Worm (Caenorhabditis elegans) whole organism, L1 larva: ENCODE results near the gene rha-1.

ENCODE experiments used
- ama-1 ChIP-seq: fragments of 150-350 bp; optimal IDR thresholded peaks from 2 replicates; lab custom pipeline; 2014
- dpl-1 ChIP-seq, 3 experiments: fragments of 150-350 bp in 2 of 3; sonication (generic microtip) in 1 of 3; optimal IDR thresholded peaks; 2 replicates each; lab custom pipeline; 2014 to 2017; ENCODE audit warnings: missing biosample characterization in 3 of 3, missing genetic modification characterization in 3 of 3, missing genetic modification reagents in 3 of 3
- dsc-1 ChIP-seq: sonication (generic microtip); optimal IDR thresholded peaks from 2 replicates; lab custom pipeline; 2016; ENCODE audit warnings: mild to moderate bottlenecking, missing genetic modification characterization, missing compliant biosample characterization
- hlh-4 ChIP-seq: sonication (generic microtip); optimal IDR thresholded peaks from 2 replicates; lab custom pipeline; 2016; ENCODE audit warnings: mild to moderate bottlenecking, missing genetic modification characterization, missing compliant biosample characterization
- lin-13 ChIP-seq: fragments of 150-350 bp; optimal IDR thresholded peaks from 2 replicates; lab custom pipeline; 2014; ENCODE audit warnings: missing biosample characterization, missing genetic modification reagents, missing genetic modification characterization
- nhr-19 ChIP-seq: fragments of 200-800 bp; sonication (Bioruptor generic); conservative IDR thresholded peaks from 2 replicates; pipeline ENCODE4 v1.3.6; 2022; ENCODE audit warnings: missing genetic modification characterization, missing compliant biosample characterization
- pag-3 ChIP-seq: sonication (generic microtip); optimal IDR thresholded peaks from 2 replicates; lab custom pipeline; 2017; ENCODE audit warnings: missing genetic modification characterization, mild to moderate bottlenecking, missing compliant biosample characterization, antibody characterized with exemption, borderline replicate concordance; ENCODE audit not compliant: insufficient read depth
- pqm-1 ChIP-seq: sonication (generic microtip); optimal IDR thresholded peaks from 3 replicates; lab custom pipeline; 2017; ENCODE audit warnings: missing biosample characterization, missing genetic modification characterization
- snpc-4 ChIP-seq: fragments of 150-350 bp; optimal IDR thresholded peaks from 2 replicates; lab custom pipeline; 2014; ENCODE audit warnings: missing biosample characterization, missing genetic modification characterization
- unc-62 ChIP-seq: fragments of 150-350 bp; optimal IDR thresholded peaks from 2 replicates; lab custom pipeline; 2014; ENCODE audit warnings: missing biosample characterization, missing genetic modification reagents, missing genetic modification characterization

- TF ChIP-seq dpl-1 (GFP tag; optimal IDR thresholded peaks at IDR 0.05; lab: Kevin White, UChicago) (no peak), snpc-4 (tag; lab: Kevin White, UChicago) (no peak), pag-3 (tag; lab: Kevin White, UChicago) (no peak), lin-13 (GFP tag; lab: Kevin White, UChicago) (no peak), hlh-4 (tag; lab: Kevin White, UChicago) (no peak), pqm-1 (no peak), ama-1 (lab: Kevin White, UChicago) (no peak), unc-62 (GFP tag; lab: Kevin White, UChicago) (no peak), nhr-19 (GFP tag; lab: Robert Waterston, UW) (no peak), dsc-1 (tag; lab: Kevin White, UChicago) (no peak)
These were observed at the start of gene rha-1 for ce11 chrII:8883559-8883958.
